3 worm cellular contexts compared by ENCODE assay signal in the genomic region with DNA sequence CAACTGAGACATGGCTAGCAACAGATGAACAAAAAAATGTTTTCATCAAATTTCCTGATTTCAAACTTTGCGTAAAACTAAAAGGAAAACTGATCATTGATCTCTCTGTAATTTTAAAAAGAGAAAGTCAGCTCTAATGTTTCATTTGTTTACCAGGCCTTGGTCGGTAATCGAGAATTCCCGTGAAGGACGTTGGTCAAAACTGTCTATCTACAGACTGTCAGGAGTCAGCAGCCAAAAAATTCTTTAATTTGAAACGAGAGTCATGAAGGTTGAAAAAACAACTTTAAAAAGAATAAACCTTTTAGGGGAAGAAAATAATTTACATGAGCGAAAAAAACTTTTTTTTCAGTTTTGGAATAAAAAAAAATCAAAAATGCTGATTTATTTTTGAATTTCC.
A peak's percentile ranks its signal among the peaks of the same experiment; 100 is the strongest.
TF ChIP-seq lines count a peak whose summit lies in the region.

No protein-coding gene starts in this region.

TF ChIP-seq in whole organism, L1 larva, 84 proteins besides CTCF, POLR2A, EP300 and RAD21:
- TF ChIP-seq blmp-1 (tag; optimal IDR thresholded peaks at IDR 0.05; lab: Kevin White, UChicago) (peak; percentile 77), elt-3 (tag; optimal IDR thresholded peaks at IDR 0.05; lab: Kevin White, UChicago) (peak in 1 of 6 experiments; percentile 19), nhr-85 (tag; lab: Kevin White, UChicago) (peak; percentile 88), grh-1 (GFP tag; IDR thresholded peaks at IDR 0.05; lab: Robert Waterston, UW) (no peak), fkh-4 (tag; optimal IDR thresholded peaks at IDR 0.05; lab: Kevin White, UChicago; ENCODE audit: borderline replicate concordance) (no peak), lin-14 (GFP tag; optimal IDR thresholded peaks at IDR 0.05; lab: Kevin White, UChicago) (peak; percentile 42), efl-1 (optimal IDR thresholded peaks at IDR 0.05; lab: Kevin White, UChicago) (no peak), efl-1 (GFP tag; optimal IDR thresholded peaks at IDR 0.05 in 1 of 2; lab: Kevin White, UChicago) (peak in 1 of 2 experiments; percentile 23), hpl-2 (GFP tag; optimal IDR thresholded peaks at IDR 0.05; lab: Kevin White, UChicago) (no peak), nhr-77 (tag; optimal IDR thresholded peaks at IDR 0.05; lab: Kevin White, UChicago) (no peak), unc-86 (tag; optimal IDR thresholded peaks at IDR 0.05; lab: Kevin White, UChicago) (no peak), nhr-20 (tag; optimal IDR thresholded peaks at IDR 0.05; lab: Kevin White, UChicago) (peak; percentile 42), nhr-71 (tag; optimal IDR thresholded peaks at IDR 0.05; lab: Kevin White, UChicago) (peak; percentile 20)

TF ChIP-seq in whole organism, L2 larva, 48 proteins besides CTCF, POLR2A, EP300 and RAD21:
- TF ChIP-seq nhr-25 (tag; optimal IDR thresholded peaks at IDR 0.05; lab: Kevin White, UChicago) (peak; percentile 42), sma-9 (GFP tag; optimal IDR thresholded peaks at IDR 0.05; lab: Kevin White, UChicago) (peak; percentile 72), sma-9 (tag; optimal IDR thresholded peaks at IDR 0.05; lab: Kevin White, UChicago) (no peak), blmp-1 (tag; optimal IDR thresholded peaks at IDR 0.05; lab: Kevin White, UChicago; ENCODE audit: insufficient read depth) (peak; percentile 54), ceh-82 (tag; optimal IDR thresholded peaks at IDR 0.05; lab: Kevin White, UChicago) (no peak), mdl-1 (tag; optimal IDR thresholded peaks at IDR 0.05; lab: Kevin White, UChicago) (no peak), nhr-237 (tag; optimal IDR thresholded peaks at IDR 0.05; lab: Kevin White, UChicago) (no peak)
TF ChIP-seq in whole organism, L2 larva: peak in this region for 3.

TF ChIP-seq in whole organism, L4 larva, 104 proteins besides CTCF, POLR2A, EP300 and RAD21:
- TF ChIP-seq zfp-3 (GFP tag; conservative IDR thresholded peaks at IDR 0.05; lab: Robert Waterston, UW) (no peak), daf-19 (GFP tag; conservative IDR thresholded peaks at IDR 0.05; lab: Robert Waterston, UW) (no peak), fkh-10 (GFP tag; optimal IDR thresholded peaks at IDR 0.05; lab: Kevin White, UChicago) (no peak), nhr-25 (tag; optimal IDR thresholded peaks at IDR 0.05; lab: Kevin White, UChicago; ENCODE audit: borderline replicate concordance, insufficient read depth) (peak; percentile 13), T26A8.4 (GFP tag; IDR thresholded peaks at IDR 0.05; lab: Robert Waterston, UW) (no peak), aha-1 (tag; lab: Kevin White, UChicago) (peak; percentile 60)
